Fruit fly (Drosophila melanogaster) whole organism, adult: ENCODE results near the gene CG14340.

Experiments
- CG11617 ChIP-seq: fragments of 200-800 bp; sonication (Bioruptor generic); optimal IDR thresholded peaks from 2 replicates; lab custom pipeline; 2017; ENCODE audit warnings: mild to moderate bottlenecking, missing biosample characterization, missing genetic modification reagents, missing genetic modification characterization
- CG12768 ChIP-seq: fragments of 200-800 bp; sonication (Bioruptor generic); optimal IDR thresholded peaks from 2 replicates; lab custom pipeline; 2017; ENCODE audit warnings: missing biosample characterization, missing genetic modification characterization, mild to moderate bottlenecking, moderate library complexity, missing genetic modification reagents
- CG14711 ChIP-seq: fragments of 200-800 bp; sonication (Bioruptor generic); optimal IDR thresholded peaks from 2 replicates; lab custom pipeline; 2018; ENCODE audit warnings: missing biosample characterization, mild to moderate bottlenecking, missing genetic modification characterization, moderate library complexity
- CG1620 ChIP-seq: fragments of 200-800 bp; sonication (Bioruptor generic); optimal IDR thresholded peaks from 2 replicates; lab custom pipeline; 2016; ENCODE audit warnings: missing biosample characterization, missing genetic modification characterization
- CG33017 ChIP-seq: fragments of 200-800 bp; sonication (Bioruptor generic); optimal IDR thresholded peaks from 2 replicates; lab custom pipeline; 2018; ENCODE audit warnings: missing biosample characterization, mild to moderate bottlenecking, missing genetic modification characterization, moderate library complexity
- CG5204 ChIP-seq: fragments of 200-800 bp; sonication (Bioruptor generic); optimal IDR thresholded peaks from 2 replicates; lab custom pipeline; 2016; ENCODE audit warnings: missing biosample characterization, missing genetic modification characterization
- CG7045 ChIP-seq: fragments of 200-800 bp; sonication (Bioruptor generic); optimal IDR thresholded peaks from 2 replicates; lab custom pipeline; 2017; ENCODE audit warnings: missing biosample characterization, mild to moderate bottlenecking, missing genetic modification characterization
- CG7101 ChIP-seq: fragments of 200-800 bp; sonication (Bioruptor generic); optimal IDR thresholded peaks from 2 replicates; lab custom pipeline; 2018; ENCODE audit warnings: missing biosample characterization, mild to moderate bottlenecking, missing genetic modification characterization, moderate library complexity
- Clk ChIP-seq: fragments of 200-800 bp; sonication (Bioruptor generic); optimal IDR thresholded peaks from 2 replicates; lab custom pipeline; 2017; ENCODE audit warnings: missing biosample characterization, missing genetic modification characterization
- Crg-1 ChIP-seq: fragments of 200-800 bp; sonication (Bioruptor generic); optimal IDR thresholded peaks from 2 replicates; lab custom pipeline; 2016; ENCODE audit warnings: missing biosample characterization, missing genetic modification characterization
- Hr96 ChIP-seq: fragments of 200-800 bp; sonication (Bioruptor generic); optimal IDR thresholded peaks from 2 replicates; lab custom pipeline; 2016; ENCODE audit warnings: missing biosample characterization, missing genetic modification characterization
- Mnt ChIP-seq: fragments of 200-800 bp; sonication (Bioruptor generic); optimal IDR thresholded peaks from 2 replicates; lab custom pipeline; 2016; ENCODE audit warnings: missing biosample characterization, mild to moderate bottlenecking, missing genetic modification characterization
- bab1 ChIP-seq: fragments of 200-800 bp; sonication (Bioruptor generic); optimal IDR thresholded peaks from 3 replicates; lab custom pipeline; 2019; ENCODE audit warnings: missing biosample characterization, mild to moderate bottlenecking, missing genetic modification characterization, moderate library complexity
- cic ChIP-seq: fragments of 200-800 bp; sonication (Bioruptor generic); optimal IDR thresholded peaks from 2 replicates; lab custom pipeline; 2017; ENCODE audit warnings: missing biosample characterization, mild to moderate bottlenecking, missing genetic modification characterization, moderate library complexity
- cnc ChIP-seq, 2 experiments: fragments of >200 bp; optimal IDR thresholded peaks; 2 replicates each; lab custom pipeline; 2017
- kay ChIP-seq: fragments of 200-800 bp; sonication (Bioruptor generic); peaks from one replicate; lab custom pipeline; 2016; ENCODE audit warnings: missing biosample characterization, missing genetic modification characterization, borderline replicate concordance
- ovo ChIP-seq: fragments of 200-800 bp; sonication (Bioruptor generic); optimal IDR thresholded peaks from 2 replicates; lab custom pipeline; 2016; ENCODE audit warnings: missing biosample characterization, missing genetic modification characterization
- pad ChIP-seq: fragments of 200-800 bp; sonication (Bioruptor generic); optimal IDR thresholded peaks from 3 replicates; lab custom pipeline; 2017; ENCODE audit warnings: missing biosample characterization, missing genetic modification characterization, mild to moderate bottlenecking, moderate library complexity, missing genetic modification reagents
- tj ChIP-seq: fragments of 200-800 bp; sonication (Bioruptor generic); optimal IDR thresholded peaks from 3 replicates; lab custom pipeline; 2017; ENCODE audit warnings: missing biosample characterization, mild to moderate bottlenecking, missing genetic modification characterization, moderate library complexity
- toe ChIP-seq: fragments of 200-800 bp; sonication (Bioruptor generic); optimal IDR thresholded peaks from 2 replicates; lab custom pipeline; 2016; ENCODE audit warnings: missing biosample characterization, missing genetic modification characterization

The CG14340 gene

dm6 chr2L:1128344-1128931, 15.7 kb downstream of the CG14340 start:
- TF ChIP-seq Crg-1 (GFP tag; lab: Kevin White, UChicago) (no peak), cnc (optimal IDR thresholded peaks at IDR 0.05; lab: Kevin White, UChicago) (peak in 1 of 2 experiments; percentile 74), tj (GFP tag; lab: Kevin White, UChicago) (peak; percentile 28)

- peak; percentile 55 for TF ChIP-seq Hr96
- TF ChIP-seq CG11617 (GFP tag; lab: Kevin White, UChicago) = peak; percentile 75
- TF ChIP-seq CG1620 (GFP tag; lab: Kevin White, UChicago) = peak; percentile 58
- peak; percentile 41 for TF ChIP-seq pad (GFP tag; lab: Kevin White, UChicago)
- TF ChIP-seq Clk (GFP tag; lab: Kevin White, UChicago) = peak; percentile 45
- TF ChIP-seq CG14711 (tag; lab: Kevin White, UChicago) = peak; percentile 73
- TF ChIP-seq kay (GFP tag; lab: Kevin White, UChicago) = no peak
- peak; percentile 36 for TF ChIP-seq ovo (GFP tag; lab: Kevin White, UChicago)
- TF ChIP-seq CG12768 (GFP tag; lab: Kevin White, UChicago) = peak; percentile 67
- TF ChIP-seq CG33017 (tag; lab: Kevin White, UChicago) = peak; percentile 78
- peak; percentile 40 for TF ChIP-seq tj (GFP tag; lab: Kevin White, UChicago)
- TF ChIP-seq CG7101 (tag; lab: Kevin White, UChicago) = peak; percentile 80
- TF ChIP-seq Crg-1 (GFP tag; lab: Kevin White, UChicago) = peak; percentile 54
- no peak for TF ChIP-seq cic (GFP tag; lab: Kevin White, UChicago)
- no peak for TF ChIP-seq cnc (optimal IDR thresholded peaks at IDR 0.05; lab: Kevin White, UChicago)
- peak; percentile 83 for TF ChIP-seq toe (GFP tag; lab: Kevin White, UChicago)
- TF ChIP-seq CG5204 (GFP tag; lab: Kevin White, UChicago) = peak; percentile 75
- TF ChIP-seq bab1 (GFP tag; lab: Kevin White, UChicago) = peak; percentile 48
- TF ChIP-seq Mnt (GFP tag; lab: Kevin White, UChicago) = peak; percentile 15
- peak; percentile 73 for TF ChIP-seq CG7045 (GFP tag; lab: Kevin White, UChicago)
Measured at dm6 chr2L:1128932-1129887, 16.5 kb downstream of the CG14340 start, which contains the start of the genes Pino and TBC1D23. Pino (minus strand) TSS chr2L:1128953. TBC1D23 (plus strand) TSS chr2L:1129316.

dm6 chr2L:1134011-1134743, 21.4 kb downstream of the CG14340 start, which contains the start of the genes Iris and CG4577:
Iris (minus strand) TSS chr2L:1134098.
CG4577 (plus strand) TSS chr2L:1134693.
- no peak for TF ChIP-seq toe (GFP tag; lab: Kevin White, UChicago)
- peak; percentile 39 for TF ChIP-seq CG7101 (tag; lab: Kevin White, UChicago)
- peak; percentile 55 for TF ChIP-seq cic (GFP tag; lab: Kevin White, UChicago)
- peak; percentile 25 for TF ChIP-seq CG11617 (GFP tag; lab: Kevin White, UChicago)
- TF ChIP-seq Mnt (GFP tag; lab: Kevin White, UChicago) = no peak
- TF ChIP-seq tj (GFP tag; lab: Kevin White, UChicago) = peak; percentile 96

- TF ChIP-seq toe (GFP tag; lab: Kevin White, UChicago) (peak; percentile 1), CG12768 (GFP tag; lab: Kevin White, UChicago) (peak; percentile 39), CG14711 (tag; lab: Kevin White, UChicago) (peak; percentile 30), CG11617 (GFP tag; lab: Kevin White, UChicago) (peak; percentile 58), CG7045 (GFP tag; lab: Kevin White, UChicago) (peak; percentile 69), Crg-1 (GFP tag; lab: Kevin White, UChicago) (no peak), bab1 (GFP tag; lab: Kevin White, UChicago) (no peak), cnc (optimal IDR thresholded peaks at IDR 0.05; lab: Kevin White, UChicago) (no peak), CG1620 (GFP tag; lab: Kevin White, UChicago) (no peak), CG33017 (tag; lab: Kevin White, UChicago) (peak; percentile 54), CG7101 (tag; lab: Kevin White, UChicago) (peak; percentile 29), Clk (GFP tag; lab: Kevin White, UChicago) (no peak), Hr96 (no peak)
Measured at dm6 chr2L:1135495-1135894, 22.8 kb downstream of the CG14340 start.

dm6 chr2L:1136993-1137392, 24.3 kb downstream of the CG14340 start:
- TF ChIP-seq CG7045 (GFP tag; lab: Kevin White, UChicago) (no peak), cnc (optimal IDR thresholded peaks at IDR 0.05; lab: Kevin White, UChicago) (no peak), CG11617 (GFP tag; lab: Kevin White, UChicago) (no peak), CG33017 (tag; lab: Kevin White, UChicago) (no peak)
